Worm (Caenorhabditis elegans) whole organism, early embryonic: ENCODE data around the gene F13E9.5.

Source experiments
- ceh-13 ChIP-seq: fragments of 200-800 bp; sonication (Bioruptor generic); optimal IDR thresholded peaks from 2 replicates; lab custom pipeline; 2018; ENCODE audit warnings: mild to moderate bottlenecking, missing genetic modification characterization, missing compliant biosample characterization
- flt-1 ChIP-seq: fragments of 200-800 bp; sonication (Bioruptor generic); IDR thresholded peaks from 2 replicates; pipeline ENCODE4 v1.3.6; 2022; ENCODE audit warnings: missing genetic modification characterization, missing compliant biosample characterization
- hnd-1 ChIP-seq: sonication (generic microtip); optimal IDR thresholded peaks from 2 replicates; lab custom pipeline; 2016; ENCODE audit warnings: missing genetic modification characterization, missing compliant biosample characterization
- scrt-1 ChIP-seq: fragments of 200-800 bp; sonication (Bioruptor generic); IDR thresholded peaks from 2 replicates; pipeline ENCODE4 v1.3.6; 2022; ENCODE audit warnings: missing genetic modification characterization, missing compliant biosample characterization

ce11 chrIV:10898160-10898559, 14.0 kb upstream of the F13E9.5 start:
- no peak for TF ChIP-seq scrt-1
- TF ChIP-seq hnd-1 (tag; lab: Kevin White, UChicago) = no peak
- no peak for TF ChIP-seq ceh-13 (GFP tag; lab: Kevin White, UChicago)
- no peak for TF ChIP-seq flt-1
